Worm (Caenorhabditis elegans) whole organism, L2 larva: Measurements from ENCODE around the gene AH6.17.

Source experiments
- aly-2 ChIP-seq: fragments of 150-350 bp; optimal IDR thresholded peaks from 2 replicates; lab custom pipeline; 2014; ENCODE audit warnings: missing biosample characterization, missing genetic modification characterization
- snpc-4 ChIP-seq: fragments of 150-350 bp; optimal IDR thresholded peaks from 2 replicates; lab custom pipeline; 2014; ENCODE audit warnings: missing biosample characterization, missing genetic modification characterization
- unc-62 ChIP-seq: fragments of 150-350 bp; optimal IDR thresholded peaks from 2 replicates; lab custom pipeline; 2014; ENCODE audit warnings: missing biosample characterization, missing genetic modification reagents, missing genetic modification characterization

ce11 chrII:9537429-9537828, 14.5 kb downstream of the AH6.17 start, which contains the start of gene sra-8:
- TF ChIP-seq aly-2 = no peak
- no peak for TF ChIP-seq unc-62 (GFP tag; lab: Kevin White, UChicago)
- TF ChIP-seq snpc-4 (tag; lab: Kevin White, UChicago) = no peak
